Worm (Caenorhabditis elegans): ENCODE measurements around the gene Y53G8AR.1.
"Not testable (repeated sequence)": the region's sequence is repeated elsewhere in the genome, so short reads cannot be mapped to it uniquely, and the experiment has no call there.

ce11 chrIII:3332736-3333135, at the start of gene Y53G8AR.1:
- not testable (repeated sequence) for TF ChIP-seq F13C5.2 (tag; optimal IDR thresholded peaks at IDR 0.05); B0310.2 (tag; optimal IDR thresholded peaks at IDR 0.05); pes-1 (GFP tag; IDR thresholded peaks at IDR 0.05); ceh-13 (GFP tag; optimal IDR thresholded peaks at IDR 0.05); ama-1 (optimal IDR thresholded peaks at IDR 0.05); tbx-37 (GFP tag; conservative IDR thresholded peaks at IDR 0.05); flt-1 (GFP tag; IDR thresholded peaks at IDR 0.05); hnd-1 (tag; optimal IDR thresholded peaks at IDR 0.05); tra-4 (tag; optimal IDR thresholded peaks at IDR 0.05); ets-7 (tag; optimal IDR thresholded peaks at IDR 0.05); aly-1 (tag; optimal IDR thresholded peaks at IDR 0.05); hmbx-1 (tag; optimal IDR thresholded peaks at IDR 0.05)

Data from whole organism, early embryonic.